Worm (Caenorhabditis elegans): ENCODE results near the gene F13H10.1.

DNA sequence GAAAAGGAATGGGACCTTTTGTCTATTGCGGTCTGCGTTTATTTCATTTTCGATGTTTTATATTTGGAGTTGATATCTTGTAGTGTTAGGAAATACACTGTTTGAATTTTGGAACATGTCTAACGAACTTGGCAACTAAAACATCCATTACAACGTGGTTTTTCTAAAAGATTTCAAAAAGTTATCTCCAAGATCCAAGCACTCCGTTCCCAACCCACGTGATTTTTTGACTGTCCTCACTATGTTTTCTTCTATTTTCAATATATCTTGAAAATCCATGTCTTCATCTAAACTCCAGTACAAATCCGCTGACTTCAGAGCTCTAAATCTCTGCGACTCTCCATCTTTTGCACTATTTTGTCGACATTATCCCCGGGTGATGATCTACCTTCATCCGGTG, 2.8 kb upstream of the F13H10.1 start, which contains the start of gene F13H10.9:
- TF ChIP-seq him-1 (tag; optimal IDR thresholded peaks at IDR 0.05), result no peak
- no peak for TF ChIP-seq dao-5 (tag; optimal IDR thresholded peaks at IDR 0.05)
- no peak for TF ChIP-seq W03F9.2 (tag; optimal IDR thresholded peaks at IDR 0.05)

Measured in whole organism, L4/young adult.